Worm (Caenorhabditis elegans): ENCODE measurements around the gene srz-9.

- TF ChIP-seq tra-4 (tag; optimal IDR thresholded peaks at IDR 0.05), result no peak
- TF ChIP-seq ama-1 (optimal IDR thresholded peaks at IDR 0.05), result no peak
- TF ChIP-seq ets-7 (tag; optimal IDR thresholded peaks at IDR 0.05), result no peak
- TF ChIP-seq B0310.2 (tag; optimal IDR thresholded peaks at IDR 0.05), result no peak
- TF ChIP-seq ceh-36 (tag; optimal IDR thresholded peaks at IDR 0.05), result no peak
- TF ChIP-seq sea-1 (GFP tag; conservative IDR thresholded peaks at IDR 0.05), result no peak
- no peak for TF ChIP-seq flt-1 (GFP tag; IDR thresholded peaks at IDR 0.05)
- TF ChIP-seq tbx-37 (GFP tag; conservative IDR thresholded peaks at IDR 0.05), result no peak
- TF ChIP-seq hmbx-1 (tag; optimal IDR thresholded peaks at IDR 0.05), result no peak
- TF ChIP-seq F13C5.2 (tag; optimal IDR thresholded peaks at IDR 0.05), result no peak
- TF ChIP-seq scrt-1 (GFP tag; IDR thresholded peaks at IDR 0.05), result no peak
- no peak for TF ChIP-seq hnd-1 (tag; optimal IDR thresholded peaks at IDR 0.05)
- no peak for TF ChIP-seq aly-1 (tag; optimal IDR thresholded peaks at IDR 0.05)
These were observed 33.1 kb upstream of the srz-9 start for ce11 chrIII:1230672-1231071.

All from whole organism, early embryonic.